Fruit fly (Drosophila melanogaster) whole organism, embryonic: ENCODE measurements around the gene SC35.
A peak's percentile ranks its signal among the peaks of the same experiment; 100 is the strongest.

Source experiments
- Atf6 ChIP-seq: fragments of 200-800 bp; sonication (Bioruptor generic); IDR thresholded peaks from 2 replicates; pipeline ENCODE4 v1.3.6; 2022; ENCODE audit warnings: missing biosample characterization, missing genetic modification characterization
- CG10565 ChIP-seq: fragments of 200-800 bp; sonication (Bioruptor generic); optimal IDR thresholded peaks from 3 replicates; lab custom pipeline; 2016; ENCODE audit warnings: missing biosample characterization, mild to moderate bottlenecking, missing genetic modification characterization
- CG11085 ChIP-seq: fragments of 200-800 bp; sonication (Bioruptor generic); IDR thresholded peaks from 2 replicates; pipeline ENCODE4 v1.3.6; 2022; ENCODE audit warnings: missing biosample characterization, missing genetic modification characterization
- CG11093 ChIP-seq: fragments of 200-800 bp; sonication (Bioruptor generic); IDR thresholded peaks from 3 replicates; pipeline ENCODE4 v1.3.6; 2022; ENCODE audit warnings: missing biosample characterization, missing genetic modification characterization
- CG12769 ChIP-seq: fragments of 200-800 bp; sonication (Bioruptor generic); optimal IDR thresholded peaks from 2 replicates; lab custom pipeline; 2019; ENCODE audit warnings: missing biosample characterization, mild to moderate bottlenecking, missing genetic modification characterization, moderate library complexity
- CG13424 ChIP-seq: fragments of 200-800 bp; sonication (Bioruptor generic); optimal IDR thresholded peaks from 2 replicates; lab custom pipeline; 2019; ENCODE audit warnings: missing biosample characterization, mild to moderate bottlenecking, missing genetic modification characterization, moderate library complexity
- CG14050 ChIP-seq: fragments of 200-800 bp; sonication (Bioruptor generic); IDR thresholded peaks from 3 replicates; pipeline ENCODE4 v1.3.6; 2022; ENCODE audit warnings: missing biosample characterization, missing genetic modification characterization
- CG15696 ChIP-seq: fragments of 200-800 bp; sonication (Bioruptor generic); optimal IDR thresholded peaks from 2 replicates; lab custom pipeline; 2019; ENCODE audit warnings: missing biosample characterization, mild to moderate bottlenecking, missing genetic modification characterization, moderate library complexity
- CG16813 ChIP-seq: fragments of 200-800 bp; sonication (Bioruptor generic); IDR thresholded peaks from 3 replicates; pipeline ENCODE4 v1.3.6; 2022; ENCODE audit warnings: missing biosample characterization, missing genetic modification characterization; ENCODE audit not compliant: partially characterized antibody
- CG17359 ChIP-seq: fragments of 200-800 bp; sonication (Bioruptor generic); optimal IDR thresholded peaks from 3 replicates; lab custom pipeline; 2018; ENCODE audit warnings: missing biosample characterization, mild to moderate bottlenecking, missing genetic modification characterization, moderate library complexity
- CG17802 ChIP-seq: fragments of 200-800 bp; sonication (Bioruptor generic); optimal IDR thresholded peaks from 2 replicates; lab custom pipeline; 2018; ENCODE audit warnings: missing biosample characterization, mild to moderate bottlenecking, missing genetic modification characterization, moderate library complexity
- CG18011 ChIP-seq: fragments of 200-800 bp; sonication (Bioruptor generic); optimal IDR thresholded peaks from 2 replicates; lab custom pipeline; 2017; ENCODE audit warnings: missing biosample characterization, missing genetic modification characterization, mild to moderate bottlenecking, moderate library complexity, missing genotype
- CG18764 ChIP-seq: fragments of 200-800 bp; sonication (Bioruptor generic); optimal IDR thresholded peaks from 3 replicates; lab custom pipeline; 2016; ENCODE audit warnings: missing biosample characterization, missing genetic modification characterization
- CG2120 ChIP-seq: fragments of 200-800 bp; sonication (Bioruptor generic); optimal IDR thresholded peaks from 3 replicates; lab custom pipeline; 2016; ENCODE audit warnings: missing biosample characterization, missing genetic modification characterization
- CG2889 ChIP-seq: fragments of 200-800 bp; sonication (Bioruptor generic); IDR thresholded peaks from 3 replicates; pipeline ENCODE4 v1.3.6; 2022; ENCODE audit warnings: missing biosample characterization, missing genetic modification characterization
- CG3163 ChIP-seq: fragments of 200-800 bp; sonication (Bioruptor generic); optimal IDR thresholded peaks from 3 replicates; lab custom pipeline; 2016; ENCODE audit warnings: missing biosample characterization, missing genetic modification characterization
- CG32532 ChIP-seq: fragments of 200-800 bp; sonication (Bioruptor generic); IDR thresholded peaks from 2 replicates; pipeline ENCODE4 v1.3.6; 2022; ENCODE audit warnings: missing biosample characterization, missing genetic modification characterization
- CG4707 ChIP-seq: fragments of 200-800 bp; sonication (Bioruptor generic); optimal IDR thresholded peaks from 2 replicates; lab custom pipeline; 2018; ENCODE audit warnings: missing biosample characterization, mild to moderate bottlenecking, missing genetic modification characterization, moderate library complexity
- CG6683 ChIP-seq: fragments of 200-800 bp; sonication (Bioruptor generic); optimal IDR thresholded peaks from 2 replicates; lab custom pipeline; 2017; ENCODE audit warnings: missing biosample characterization, mild to moderate bottlenecking, missing genetic modification characterization, missing genetic modification reagents
- CG8281 ChIP-seq: fragments of 200-800 bp; sonication (Bioruptor generic); optimal IDR thresholded peaks from 2 replicates; lab custom pipeline; 2018; ENCODE audit warnings: missing biosample characterization, mild to moderate bottlenecking, missing genetic modification characterization, moderate library complexity
- CoRest ChIP-seq: fragments of 200-800 bp; sonication (Bioruptor generic); optimal IDR thresholded peaks from 3 replicates; lab custom pipeline; 2018; ENCODE audit warnings: missing biosample characterization, mild to moderate bottlenecking, missing genetic modification characterization, moderate library complexity
- ERR ChIP-seq: fragments of 200-800 bp; sonication (Bioruptor generic); optimal IDR thresholded peaks from 2 replicates; lab custom pipeline; 2016; ENCODE audit warnings: missing biosample characterization, missing genetic modification characterization
- H2.0 ChIP-seq: fragments of 200-800 bp; sonication (Bioruptor generic); IDR thresholded peaks from 2 replicates; pipeline ENCODE4 v1.3.6; 2022; ENCODE audit warnings: missing biosample characterization, missing genetic modification characterization
- NC2β ChIP-seq: fragments of 200-800 bp; sonication (Bioruptor generic); optimal IDR thresholded peaks from 2 replicates; lab custom pipeline; 2016; ENCODE audit warnings: missing biosample characterization, missing genetic modification characterization
- Nf-YA ChIP-seq: fragments of 200-800 bp; sonication (Bioruptor generic); IDR thresholded peaks from 2 replicates; pipeline ENCODE4 v1.3.6; 2022; ENCODE audit warnings: missing biosample characterization, missing genetic modification characterization
- Rfx ChIP-seq: fragments of 200-800 bp; sonication (Bioruptor generic); IDR thresholded peaks from 2 replicates; pipeline ENCODE4 v1.3.6; 2022; ENCODE audit warnings: missing biosample characterization, missing genetic modification characterization
- Sox100B ChIP-seq: fragments of 200-800 bp; sonication (Bioruptor generic); optimal IDR thresholded peaks from 3 replicates; lab custom pipeline; 2018; ENCODE audit warnings: missing biosample characterization, mild to moderate bottlenecking, missing genetic modification characterization
- Stat92E ChIP-seq, 3 experiments: fragments of >200 bp in 2 of 3; fragments of 200-800 bp in 1 of 3; sonication (Bioruptor generic) in 1 of 3; optimal IDR thresholded peaks; 2 replicates each; lab custom pipeline; 2017 to 2019; ENCODE audit warnings: missing biosample characterization in 3 of 3, missing genetic modification characterization in 3 of 3, mild to moderate bottlenecking in 1 of 3, moderate library complexity in 1 of 3
- Xbp1 ChIP-seq: fragments of 200-800 bp; sonication (Bioruptor generic); optimal IDR thresholded peaks from 3 replicates; lab custom pipeline; 2016; ENCODE audit warnings: missing biosample characterization, mild to moderate bottlenecking, missing genetic modification characterization
- Xrp1 ChIP-seq: fragments of 200-800 bp; sonication (Bioruptor generic); IDR thresholded peaks from 2 replicates; pipeline ENCODE4 v1.3.6; 2022; ENCODE audit warnings: missing biosample characterization, missing genetic modification characterization
- bcd ChIP-seq: fragments of 200-800 bp; sonication (Bioruptor generic); optimal IDR thresholded peaks from 2 replicates; lab custom pipeline; 2017; ENCODE audit warnings: missing biosample characterization, mild to moderate bottlenecking, missing genetic modification characterization
- chm ChIP-seq: fragments of 200-800 bp; sonication (Bioruptor generic); IDR thresholded peaks from 2 replicates; pipeline ENCODE4 v1.3.6; 2022; ENCODE audit warnings: missing biosample characterization, missing genetic modification characterization
- crol ChIP-seq: fragments of 200-800 bp; sonication (Bioruptor generic); IDR thresholded peaks from 2 replicates; pipeline ENCODE4 v1.3.6; 2022; ENCODE audit warnings: missing biosample characterization, missing genetic modification characterization
- gcm ChIP-seq: fragments of 200-800 bp; sonication (Bioruptor generic); optimal IDR thresholded peaks from 2 replicates; lab custom pipeline; 2019; ENCODE audit warnings: missing biosample characterization, mild to moderate bottlenecking, missing genetic modification characterization, moderate library complexity
- grn ChIP-seq: fragments of 200-800 bp; sonication (Bioruptor generic); optimal IDR thresholded peaks from 3 replicates; lab custom pipeline; 2017; ENCODE audit warnings: missing biosample characterization, missing genetic modification characterization
- ham ChIP-seq: fragments of 200-800 bp; sonication (Bioruptor generic); IDR thresholded peaks from 2 replicates; pipeline ENCODE4 v1.3.6; 2022; ENCODE audit warnings: missing biosample characterization, missing genetic modification characterization
- insv ChIP-seq, 2 experiments: fragments of 200-800 bp; sonication (Bioruptor generic); optimal IDR thresholded peaks; 3 replicates each; lab custom pipeline; 2016 to 2018; ENCODE audit warnings: missing biosample characterization in 2 of 2, missing genetic modification characterization in 2 of 2
- inv ChIP-seq: fragments of 200-800 bp; sonication (Bioruptor generic); IDR thresholded peaks from 2 replicates; pipeline ENCODE4 v1.3.6; 2022; ENCODE audit warnings: missing biosample characterization, missing genetic modification characterization; ENCODE audit not compliant: partially characterized antibody
- lmd ChIP-seq: fragments of 200-800 bp; sonication (Bioruptor generic); IDR thresholded peaks from 2 replicates; pipeline ENCODE4 v1.3.6; 2022; ENCODE audit warnings: missing biosample characterization, missing genetic modification characterization
- lola ChIP-seq, 3 experiments: fragments of >200 bp in 2 of 3; fragments of 200-800 bp in 1 of 3; sonication (Bioruptor generic) in 1 of 3; optimal IDR thresholded peaks; 2 replicates each; lab custom pipeline; 2017 to 2019; ENCODE audit warnings: missing biosample characterization in 3 of 3, missing genetic modification characterization in 3 of 3, mild to moderate bottlenecking in 1 of 3, moderate library complexity in 1 of 3
- otp ChIP-seq: fragments of 200-800 bp; sonication (Bioruptor generic); IDR thresholded peaks from 3 replicates; pipeline ENCODE4, ENCODE4 v1.3.6; 2022; ENCODE audit warnings: missing biosample characterization, missing genetic modification characterization
- schlank ChIP-seq: fragments of 200-800 bp; sonication (Bioruptor generic); optimal IDR thresholded peaks from 2 replicates; lab custom pipeline; 2018; ENCODE audit warnings: missing biosample characterization, mild to moderate bottlenecking, missing genetic modification characterization
- shn ChIP-seq: fragments of 200-800 bp; sonication (Bioruptor generic); optimal IDR thresholded peaks from 3 replicates; lab custom pipeline; 2016; ENCODE audit warnings: missing biosample characterization, missing genetic modification characterization
- sr ChIP-seq: fragments of 200-800 bp; sonication (Bioruptor generic); IDR thresholded peaks from 3 replicates; pipeline ENCODE4 v1.3.6; 2022; ENCODE audit warnings: missing biosample characterization, missing genetic modification characterization
- tx ChIP-seq: fragments of 200-800 bp; sonication (Bioruptor generic); optimal IDR thresholded peaks from 2 replicates; lab custom pipeline; 2016; ENCODE audit warnings: missing biosample characterization, missing genetic modification characterization
- usp ChIP-seq: fragments of >200 bp; optimal IDR thresholded peaks from 2 replicates; lab custom pipeline; 2017; ENCODE audit warnings: missing biosample characterization, missing genetic modification characterization
- zfh2 ChIP-seq: fragments of 200-800 bp; sonication (Bioruptor generic); optimal IDR thresholded peaks from 2 replicates; lab custom pipeline; 2016; ENCODE audit warnings: missing biosample characterization, missing genetic modification characterization

SC35 gene

DNA sequence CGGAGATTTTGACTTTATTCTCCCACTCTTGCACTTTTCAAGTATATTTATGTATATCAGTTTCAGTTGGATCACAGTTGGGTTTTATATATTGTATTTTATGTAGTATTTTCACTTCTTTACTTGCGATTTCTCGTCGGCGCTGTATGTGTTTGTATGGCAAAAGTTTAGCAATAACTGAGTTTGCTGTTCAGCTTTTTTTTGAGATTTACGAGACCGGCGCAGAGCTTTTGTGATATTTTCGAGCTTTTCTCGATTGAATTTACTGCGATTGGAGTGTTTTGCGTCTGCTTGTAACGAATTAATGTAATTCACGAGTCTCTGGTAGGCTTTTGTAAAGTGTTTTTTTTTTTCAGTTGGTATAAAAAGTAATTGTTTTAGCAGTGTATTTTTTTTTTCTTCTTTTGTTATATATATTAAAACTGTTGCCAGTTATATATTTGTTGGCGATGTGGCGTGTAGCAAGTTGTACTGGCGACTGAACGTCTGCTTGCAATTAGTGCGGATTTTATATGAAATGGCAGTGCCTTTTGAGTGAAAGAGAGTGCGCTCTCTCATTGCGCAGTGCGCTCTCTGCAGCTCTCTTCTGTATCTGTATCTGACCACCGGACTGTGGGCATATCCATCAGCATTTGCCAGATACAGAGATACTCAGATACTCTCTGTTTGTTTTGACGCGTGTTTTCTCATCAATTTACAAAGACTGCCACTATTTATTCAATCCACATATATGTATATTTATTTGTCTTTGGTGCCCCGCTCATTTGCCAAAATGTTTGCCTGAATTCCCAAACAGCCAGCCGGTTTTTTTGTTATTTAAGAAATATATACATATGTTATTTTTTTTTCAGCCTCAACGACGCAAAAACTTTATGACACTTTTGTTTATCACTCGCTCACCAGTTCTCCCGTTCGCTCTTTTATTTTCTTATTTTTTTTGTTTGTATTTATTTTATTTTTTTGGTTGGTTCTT is 26.6 kb upstream of the SC35 start (continued):
- TF ChIP-seq CG2889 (GFP tag; lab: Robert Waterston, UW) = no peak
- peak; percentile 71 for TF ChIP-seq chm (GFP tag; lab: Robert Waterston, UW)
- TF ChIP-seq Xbp1 (GFP tag; lab: Kevin White, UChicago) = no peak
- TF ChIP-seq otp (GFP tag; lab: Robert Waterston, UW) = peak; percentile 69; the same call in 1 of the 3 replicates
- TF ChIP-seq CG6683 (GFP tag; lab: Kevin White, UChicago) = peak; percentile 80
- TF ChIP-seq CG16813 (GFP tag; lab: Robert Waterston, UW) = no peak; the same call in 2 of the 3 replicates
- no peak for TF ChIP-seq usp (GFP tag; lab: Kevin White, UChicago)
- TF ChIP-seq CG18764 (GFP tag; lab: Kevin White, UChicago) = peak; percentile 14
- peak; percentile 78 for TF ChIP-seq CG15696 (tag; lab: Kevin White, UChicago)
- no peak for TF ChIP-seq CG11085 (GFP tag; lab: Robert Waterston, UW)
- peak; percentile 75 for TF ChIP-seq CG3163 (GFP tag; lab: Kevin White, UChicago)
- peak; percentile 79 for TF ChIP-seq CG32532 (GFP tag; lab: Robert Waterston, UW)
- TF ChIP-seq CG18011 (GFP tag; lab: Kevin White, UChicago) = peak; percentile 88
- TF ChIP-seq zfh2 (GFP tag; lab: Kevin White, UChicago) = no peak
- TF ChIP-seq lmd (GFP tag; lab: Robert Waterston, UW) = no peak
- no peak for TF ChIP-seq CG10565 (GFP tag; lab: Kevin White, UChicago)
- TF ChIP-seq Atf6 (GFP tag; lab: Robert Waterston, UW) = peak; percentile 79
- TF ChIP-seq Xrp1 (GFP tag; lab: Robert Waterston, UW) = peak; percentile 63
- TF ChIP-seq CG2120 (GFP tag; lab: Kevin White, UChicago) = peak; percentile 58
- peak; percentile 18 for TF ChIP-seq CG4707
- peak; percentile 41 for TF ChIP-seq CG13424 (tag; lab: Kevin White, UChicago)
- no peak for TF ChIP-seq Nf-YA
- peak; percentile 28 for TF ChIP-seq CoRest (tag; lab: Kevin White, UChicago)
- TF ChIP-seq Sox100B (GFP tag; lab: Kevin White, UChicago) = peak; percentile 57
- TF ChIP-seq H2.0 (GFP tag; lab: Robert Waterston, UW) = no peak
- peak; percentile 33; the same call in 1 of the 2 replicates for TF ChIP-seq inv (GFP tag; lab: Robert Waterston, UW)
- TF ChIP-seq sr (GFP tag; lab: Robert Waterston, UW) = peak; percentile 18; the same call in 2 of the 3 replicates
- TF ChIP-seq CG17359 = peak; percentile 57
- TF ChIP-seq Rfx (GFP tag; lab: Robert Waterston, UW) = peak; percentile 62; the same call in 1 of the 2 replicates
- TF ChIP-seq CG11093 (GFP tag; lab: Robert Waterston, UW) = no peak
- TF ChIP-seq gcm (GFP tag; lab: Kevin White, UChicago) = peak; percentile 65
- TF ChIP-seq CG8281 (tag; lab: Kevin White, UChicago) = peak; percentile 36
- no peak for TF ChIP-seq tx
- TF ChIP-seq CG12769 (tag; lab: Kevin White, UChicago) = peak; percentile 56
- no peak for TF ChIP-seq ERR (GFP tag; lab: Kevin White, UChicago)
- peak; percentile 32; the same call in 2 of the 3 replicates for TF ChIP-seq CG14050 (GFP tag; lab: Robert Waterston, UW)
- peak in 1 of 2 experiments; percentile 68 for TF ChIP-seq insv (GFP tag; optimal IDR thresholded peaks at IDR 0.05; lab: Kevin White, UChicago)
- peak in 1 of 3 experiments; percentile 19 for TF ChIP-seq lola (GFP tag; optimal IDR thresholded peaks at IDR 0.05; lab: Kevin White, UChicago)
- TF ChIP-seq shn (GFP tag; lab: Kevin White, UChicago) = peak; percentile 34
- no peak for TF ChIP-seq Stat92E (GFP tag; optimal IDR thresholded peaks at IDR 0.05; lab: Kevin White, UChicago)
- no peak; the same call in 1 of the 2 replicates for TF ChIP-seq ham (GFP tag; lab: Robert Waterston, UW)
- no peak for TF ChIP-seq crol (GFP tag; lab: Robert Waterston, UW)
- peak; percentile 35 for TF ChIP-seq grn
- peak; percentile 59 for TF ChIP-seq NC2β (GFP tag; lab: Kevin White, UChicago)
- no peak for TF ChIP-seq CG17802 (tag; lab: Kevin White, UChicago)
- TF ChIP-seq schlank = peak; percentile 83
- peak; percentile 50 for TF ChIP-seq bcd (GFP tag; lab: Kevin White, UChicago)
